Fruit fly (Drosophila melanogaster) whole organism, pupa: ENCODE measurements around the gene GAPcenA.

Experiments
- CG10348 ChIP-seq: fragments of 200-800 bp; sonication (Bioruptor generic); IDR thresholded peaks from 2 replicates; pipeline ENCODE4 v1.3.6; 2022; ENCODE audit warnings: missing biosample characterization, missing genetic modification characterization
- CG12605 ChIP-seq: fragments of 200-800 bp; sonication (Bioruptor generic); IDR thresholded peaks from 2 replicates; pipeline ENCODE4 v1.3.6; 2022; ENCODE audit warnings: missing biosample characterization, missing genetic modification characterization
- CG13204 ChIP-seq: fragments of 200-800 bp; sonication (Bioruptor generic); optimal IDR thresholded peaks from 2 replicates; lab custom pipeline; 2018; ENCODE audit warnings: missing biosample characterization, mild to moderate bottlenecking, missing genetic modification characterization, moderate library complexity
- CG14655 ChIP-seq: fragments of 200-800 bp; sonication (Bioruptor generic); optimal IDR thresholded peaks from 3 replicates; lab custom pipeline; 2017; ENCODE audit warnings: mild to moderate bottlenecking, missing biosample characterization, missing genetic modification reagents, missing genetic modification characterization
- CG15710 ChIP-seq: fragments of 200-800 bp; sonication (Bioruptor generic); optimal IDR thresholded peaks from 2 replicates; lab custom pipeline; 2018; ENCODE audit warnings: missing biosample characterization, mild to moderate bottlenecking, missing genetic modification characterization, moderate library complexity
- CG17806 ChIP-seq: fragments of 200-800 bp; sonication (Bioruptor generic); optimal IDR thresholded peaks from 2 replicates; lab custom pipeline; 2018; ENCODE audit warnings: missing biosample characterization, mild to moderate bottlenecking, missing genetic modification characterization, moderate library complexity
- CG4496 ChIP-seq: fragments of 200-800 bp; sonication (Bioruptor generic); IDR thresholded peaks from 3 replicates; pipeline ENCODE4 v1.3.6; 2022; ENCODE audit warnings: missing biosample characterization, missing genetic modification characterization
- CG8159 ChIP-seq: fragments of 200-800 bp; sonication (Bioruptor generic); optimal IDR thresholded peaks from 3 replicates; lab custom pipeline; 2018; ENCODE audit warnings: missing biosample characterization, mild to moderate bottlenecking, missing genetic modification characterization, moderate library complexity
- CG8301 ChIP-seq: fragments of 200-800 bp; sonication (Bioruptor generic); optimal IDR thresholded peaks from 2 replicates; lab custom pipeline; 2018; ENCODE audit warnings: missing biosample characterization, mild to moderate bottlenecking, missing genetic modification characterization
- CG9948 ChIP-seq: fragments of 200-800 bp; sonication (Bioruptor generic); optimal IDR thresholded peaks from 2 replicates; lab custom pipeline; 2018; ENCODE audit warnings: missing biosample characterization, mild to moderate bottlenecking, missing genetic modification characterization, moderate library complexity
- Pif1B ChIP-seq: fragments of 200-800 bp; sonication (Bioruptor generic); optimal IDR thresholded peaks from 3 replicates; lab custom pipeline; 2016; ENCODE audit warnings: missing biosample characterization, missing genetic modification characterization
- Snoo ChIP-seq: fragments of 200-800 bp; sonication (Bioruptor generic); optimal IDR thresholded peaks from 3 replicates; lab custom pipeline; 2017; ENCODE audit warnings: missing biosample characterization, mild to moderate bottlenecking, missing genetic modification characterization, inconsistent platforms
- gl ChIP-seq: fragments of 200-800 bp; sonication (Bioruptor generic); optimal IDR thresholded peaks from 2 replicates; lab custom pipeline; 2018; ENCODE audit warnings: missing biosample characterization, mild to moderate bottlenecking, missing genetic modification characterization

DNA sequence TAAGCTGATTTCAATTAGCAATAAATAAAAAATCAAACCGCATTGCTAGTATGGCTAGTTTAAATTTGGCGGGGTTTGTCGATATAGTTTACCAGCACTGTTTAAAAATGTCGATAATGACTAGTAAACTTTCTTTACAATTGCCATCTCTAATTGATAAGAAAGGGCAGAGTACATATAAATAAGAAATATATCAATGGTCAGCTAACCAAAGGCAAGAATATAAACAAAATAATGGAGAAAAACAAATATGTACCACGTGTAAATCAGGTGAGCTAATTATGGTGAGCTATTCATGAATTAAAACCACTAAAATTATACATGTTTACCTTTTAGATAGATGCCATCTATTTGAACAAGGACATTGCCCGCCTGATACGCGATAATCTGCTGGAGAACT is 7.4 kb upstream of the GAPcenA start, which contains the start of gene Pex2:
- TF ChIP-seq Pif1B (GFP tag; lab: Kevin White, UChicago) = no peak
- TF ChIP-seq CG8301 (tag; lab: Kevin White, UChicago) = peak; percentile 6
- TF ChIP-seq CG8159 = peak; percentile 16
- no peak for TF ChIP-seq CG10348 (GFP tag; lab: Robert Waterston, UW)
- no peak for TF ChIP-seq CG12605 (GFP tag; lab: Robert Waterston, UW)
- TF ChIP-seq CG13204 (GFP tag; lab: Kevin White, UChicago) = no peak
- TF ChIP-seq CG4496 = 0 out of 3 replicates have a peak, but pooled peaks have one; percentile 13
- no peak for TF ChIP-seq CG9948 (tag; lab: Kevin White, UChicago)
- no peak for TF ChIP-seq gl (tag; lab: Kevin White, UChicago)
- no peak for TF ChIP-seq Snoo (tag; lab: Kevin White, UChicago)
- no peak for TF ChIP-seq CG15710 (tag; lab: Kevin White, UChicago)
- TF ChIP-seq CG17806 (tag; lab: Kevin White, UChicago) = no peak
- TF ChIP-seq CG14655 (GFP tag; lab: Kevin White, UChicago) = no peak
